Fruit fly (Drosophila melanogaster): ENCODE results near the gene corto.

Gene corto

DNA sequence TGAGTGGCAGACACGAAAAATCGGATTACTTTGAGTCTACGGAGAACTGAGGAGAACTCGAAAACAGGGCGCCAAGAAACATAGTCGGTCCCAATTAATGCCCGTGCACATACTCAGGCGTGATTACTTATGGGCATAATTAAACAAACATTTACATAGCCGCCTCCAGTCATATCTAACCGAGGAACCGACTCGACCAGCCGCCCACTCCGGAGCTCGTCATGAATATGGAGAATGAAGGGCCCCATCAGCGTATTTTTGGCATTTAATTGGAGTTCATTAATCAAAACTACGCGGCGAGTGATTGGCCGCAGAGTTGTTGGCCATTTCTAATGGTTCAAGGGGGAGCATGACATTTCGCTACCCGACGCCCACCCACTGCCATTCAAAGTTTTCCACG is 46.6 kb downstream of the corto start:
- TF ChIP-seq kay (GFP tag; ENCODE audit: borderline replicate concordance) (no peak), CG7045 (GFP tag; optimal IDR thresholded peaks at IDR 0.05) (no peak), Mnt (GFP tag; optimal IDR thresholded peaks at IDR 0.05) (no peak), cnc (optimal IDR thresholded peaks at IDR 0.05) (no peak), bab1 (GFP tag; optimal IDR thresholded peaks at IDR 0.05) (no peak), CG33017 (tag; optimal IDR thresholded peaks at IDR 0.05) (no peak), CG5204 (GFP tag; optimal IDR thresholded peaks at IDR 0.05) (no peak), ovo (GFP tag; optimal IDR thresholded peaks at IDR 0.05) (no peak), CG7101 (tag; optimal IDR thresholded peaks at IDR 0.05) (no peak), CG12768 (GFP tag; optimal IDR thresholded peaks at IDR 0.05) (no peak), Clk (GFP tag; optimal IDR thresholded peaks at IDR 0.05) (no peak), tj (GFP tag; optimal IDR thresholded peaks at IDR 0.05) (no peak), cic (GFP tag; optimal IDR thresholded peaks at IDR 0.05) (no peak), Crg-1 (GFP tag; optimal IDR thresholded peaks at IDR 0.05) (no peak), CG14711 (tag; optimal IDR thresholded peaks at IDR 0.05) (no peak), pad (GFP tag; optimal IDR thresholded peaks at IDR 0.05) (no peak), toe (GFP tag; optimal IDR thresholded peaks at IDR 0.05) (no peak), Hr96 (GFP tag; optimal IDR thresholded peaks at IDR 0.05) (no peak), CG1620 (GFP tag; optimal IDR thresholded peaks at IDR 0.05) (no peak)

- TF ChIP-seq CG12768 (GFP tag; optimal IDR thresholded peaks at IDR 0.05): no peak
- TF ChIP-seq ovo (GFP tag; optimal IDR thresholded peaks at IDR 0.05): no peak
- TF ChIP-seq cic (GFP tag; optimal IDR thresholded peaks at IDR 0.05): no peak
- no peak for TF ChIP-seq Hr96 (GFP tag; optimal IDR thresholded peaks at IDR 0.05)
- TF ChIP-seq tj (GFP tag; optimal IDR thresholded peaks at IDR 0.05): no peak
- TF ChIP-seq CG5204 (GFP tag; optimal IDR thresholded peaks at IDR 0.05): no peak
- no peak for TF ChIP-seq cnc (optimal IDR thresholded peaks at IDR 0.05)
- no peak for TF ChIP-seq CG33017 (tag; optimal IDR thresholded peaks at IDR 0.05)
Observed at dm6 chr3R:5038652-5039458, 48.0 kb downstream of the corto start.

dm6 chr3R:5037532-5037931 is 49.3 kb downstream of the corto start:
- TF ChIP-seq CG12768 (GFP tag; optimal IDR thresholded peaks at IDR 0.05) (no peak), CG7045 (GFP tag; optimal IDR thresholded peaks at IDR 0.05) (no peak), CG33017 (tag; optimal IDR thresholded peaks at IDR 0.05) (no peak), CG14711 (tag; optimal IDR thresholded peaks at IDR 0.05) (no peak), kay (GFP tag; ENCODE audit: borderline replicate concordance) (no peak), bab1 (GFP tag; optimal IDR thresholded peaks at IDR 0.05) (no peak), cic (GFP tag; optimal IDR thresholded peaks at IDR 0.05) (no peak), Clk (GFP tag; optimal IDR thresholded peaks at IDR 0.05) (no peak), CG1620 (GFP tag; optimal IDR thresholded peaks at IDR 0.05) (no peak), CG11617 (GFP tag; optimal IDR thresholded peaks at IDR 0.05) (no peak)

DNA sequence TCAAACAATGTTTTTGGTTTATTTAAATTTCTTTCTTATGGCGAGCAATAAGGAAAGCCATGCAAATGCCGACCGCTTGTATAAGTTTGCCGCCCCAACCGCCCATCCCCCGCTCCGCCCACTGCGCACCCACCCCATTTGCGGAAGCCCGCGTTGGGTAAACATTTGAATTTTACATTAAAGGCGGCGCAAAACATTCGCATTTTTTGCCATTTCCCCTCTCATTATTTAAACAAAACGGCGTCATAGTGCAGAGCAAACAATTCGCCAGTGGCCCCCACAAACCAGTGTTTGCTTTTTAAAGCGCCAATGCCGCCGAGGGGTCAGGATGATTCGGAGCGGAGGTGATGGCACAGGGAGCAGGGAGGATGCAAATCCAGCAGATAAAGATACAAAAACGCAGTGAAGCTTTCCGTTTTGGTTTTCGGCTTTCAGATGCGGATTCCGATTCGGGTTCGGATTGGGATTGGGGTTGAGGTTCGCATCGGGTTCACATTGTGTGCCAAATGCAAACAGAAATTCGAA is 51.4 kb downstream of the corto start:
- no peak for TF ChIP-seq bab1 (GFP tag; optimal IDR thresholded peaks at IDR 0.05)
- peak; percentile 8 for TF ChIP-seq CG7101 (tag; optimal IDR thresholded peaks at IDR 0.05)
- no peak for TF ChIP-seq CG5204 (GFP tag; optimal IDR thresholded peaks at IDR 0.05)
- TF ChIP-seq pad (GFP tag; optimal IDR thresholded peaks at IDR 0.05): peak; percentile 59
- peak; percentile 39 for TF ChIP-seq ovo (GFP tag; optimal IDR thresholded peaks at IDR 0.05)
- no peak for TF ChIP-seq Clk (GFP tag; optimal IDR thresholded peaks at IDR 0.05)
- TF ChIP-seq CG7045 (GFP tag; optimal IDR thresholded peaks at IDR 0.05): peak; percentile 30
- no peak for TF ChIP-seq CG14711 (tag; optimal IDR thresholded peaks at IDR 0.05)
- TF ChIP-seq cic (GFP tag; optimal IDR thresholded peaks at IDR 0.05): peak; percentile 6
- TF ChIP-seq Crg-1 (GFP tag; optimal IDR thresholded peaks at IDR 0.05): no peak
- TF ChIP-seq Hr96 (GFP tag; optimal IDR thresholded peaks at IDR 0.05): no peak
- TF ChIP-seq cnc (optimal IDR thresholded peaks at IDR 0.05): no peak
- peak; percentile 21 for TF ChIP-seq CG11617 (GFP tag; optimal IDR thresholded peaks at IDR 0.05)

- TF ChIP-seq CG12768 (GFP tag; optimal IDR thresholded peaks at IDR 0.05) (no peak), Hr96 (GFP tag; optimal IDR thresholded peaks at IDR 0.05) (no peak), kay (GFP tag; ENCODE audit: borderline replicate concordance) (no peak), ovo (GFP tag; optimal IDR thresholded peaks at IDR 0.05) (no peak)
Observed at dm6 chr3R:5033108-5033722, 53.7 kb downstream of the corto start.

DNA sequence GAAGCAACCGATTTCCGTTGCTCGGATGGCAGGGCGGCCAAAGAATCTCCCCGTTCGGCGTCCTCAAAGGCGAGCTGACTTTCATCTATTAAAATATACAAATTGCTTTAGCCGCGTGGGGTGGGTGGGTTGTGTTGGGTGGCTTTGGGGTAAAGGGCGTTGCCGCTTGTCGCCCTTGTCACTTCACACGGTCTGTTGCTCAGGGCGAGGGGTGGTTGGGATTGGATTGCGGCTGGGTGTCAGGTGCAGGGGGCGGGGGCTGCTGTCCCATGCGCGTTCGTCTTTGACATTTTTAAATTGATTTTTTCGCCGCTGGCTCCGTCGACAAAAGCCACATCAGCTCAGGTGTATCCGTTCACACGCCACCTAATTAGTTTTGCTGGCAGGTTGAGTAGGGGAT is 54.5 kb downstream of the corto start:
- TF ChIP-seq Mnt (GFP tag; optimal IDR thresholded peaks at IDR 0.05) (no peak), CG7101 (tag; optimal IDR thresholded peaks at IDR 0.05) (no peak), CG1620 (GFP tag; optimal IDR thresholded peaks at IDR 0.05) (no peak), ovo (GFP tag; optimal IDR thresholded peaks at IDR 0.05) (no peak), CG12768 (GFP tag; optimal IDR thresholded peaks at IDR 0.05) (no peak), Clk (GFP tag; optimal IDR thresholded peaks at IDR 0.05) (no peak), pad (GFP tag; optimal IDR thresholded peaks at IDR 0.05) (no peak), tj (GFP tag; optimal IDR thresholded peaks at IDR 0.05) (no peak), bab1 (GFP tag; optimal IDR thresholded peaks at IDR 0.05) (no peak), CG33017 (tag; optimal IDR thresholded peaks at IDR 0.05) (no peak), cnc (optimal IDR thresholded peaks at IDR 0.05) (no peak), Crg-1 (GFP tag; optimal IDR thresholded peaks at IDR 0.05) (no peak), CG11617 (GFP tag; optimal IDR thresholded peaks at IDR 0.05) (no peak), CG14711 (tag; optimal IDR thresholded peaks at IDR 0.05) (no peak), kay (GFP tag; ENCODE audit: borderline replicate concordance) (no peak)
